Worm (Caenorhabditis elegans): Measurements from ENCODE around the gene bgal-1.

ce11 chrV:11263025-11263424 lies 37.2 kb upstream of the bgal-1 start, which contains the start of gene F07B10.4:
- no peak for TF ChIP-seq nhr-28 (tag; optimal IDR thresholded peaks at IDR 0.05)
- TF ChIP-seq pha-4 (tag; optimal IDR thresholded peaks at IDR 0.05): no peak
- no peak for TF ChIP-seq snpc-4 (tag; optimal IDR thresholded peaks at IDR 0.05)
- TF ChIP-seq nhr-12 (tag; optimal IDR thresholded peaks at IDR 0.05): no peak
- no peak for TF ChIP-seq unc-62 (GFP tag; optimal IDR thresholded peaks at IDR 0.05)
- TF ChIP-seq ces-1 (GFP tag; optimal IDR thresholded peaks at IDR 0.05): no peak
- TF ChIP-seq nhr-76 (tag; optimal IDR thresholded peaks at IDR 0.05): no peak
- no peak for TF ChIP-seq lsy-2 (tag; optimal IDR thresholded peaks at IDR 0.05)
- TF ChIP-seq mab-5 (tag; optimal IDR thresholded peaks at IDR 0.05): no peak
